Worm (Caenorhabditis elegans) whole organism, L4 larva: ENCODE measurements around the gene pkc-3.

ENCODE experiments used
- aly-2 ChIP-seq: sonication (generic microtip); optimal IDR thresholded peaks from 2 replicates; lab custom pipeline; 2018; ENCODE audit warnings: missing biosample characterization, missing genetic modification characterization
- ceh-28 ChIP-seq: fragments of 150-350 bp; optimal IDR thresholded peaks from 2 replicates; lab custom pipeline; 2014; ENCODE audit warnings: missing biosample characterization, missing genetic modification reagents, missing genetic modification characterization
- ceh-44 ChIP-seq: fragments of 200-800 bp; sonication (Bioruptor generic); IDR thresholded peaks from 2 replicates; pipeline ENCODE4 v1.3.6; 2022; ENCODE audit warnings: missing genetic modification reagents, missing genetic modification characterization, missing compliant biosample characterization
- ces-1 ChIP-seq: fragments of 150-350 bp; sonication (generic microtip); optimal IDR thresholded peaks from 4 replicates; lab custom pipeline; 2014; ENCODE audit warnings: missing biosample characterization, missing genetic modification reagents, missing genetic modification characterization
- cey-2 ChIP-seq: sonication (generic microtip); optimal IDR thresholded peaks from 3 replicates; lab custom pipeline; 2017; ENCODE audit warnings: missing genetic modification characterization, mild to moderate bottlenecking, missing compliant biosample characterization, antibody characterized with exemption, borderline replicate concordance; ENCODE audit not compliant: insufficient read depth
- nhr-11 ChIP-seq: fragments of 150-350 bp; optimal IDR thresholded peaks from 2 replicates; lab custom pipeline; 2014; ENCODE audit warnings: missing biosample characterization, missing genetic modification characterization
- nhr-28 ChIP-seq: fragments of 150-350 bp; optimal IDR thresholded peaks from 2 replicates; lab custom pipeline; 2014; ENCODE audit warnings: missing biosample characterization, missing genetic modification characterization
- nhr-42 ChIP-seq: fragments of 200-800 bp; sonication (Bioruptor generic); IDR thresholded peaks from 2 replicates; pipeline ENCODE4 v1.3.6; 2022; ENCODE audit warnings: missing genetic modification characterization, missing compliant biosample characterization
- nhr-76 ChIP-seq: fragments of 150-350 bp; optimal IDR thresholded peaks from 2 replicates; lab custom pipeline; 2014; ENCODE audit warnings: missing biosample characterization, missing genetic modification characterization
- snpc-4 ChIP-seq: fragments of 150-350 bp; optimal IDR thresholded peaks from 2 replicates; lab custom pipeline; 2014; ENCODE audit warnings: missing biosample characterization, missing genetic modification characterization
- unc-130 ChIP-seq: sonication (generic microtip); optimal IDR thresholded peaks from 2 replicates; lab custom pipeline; 2016; ENCODE audit warnings: missing genetic modification reagents, missing genetic modification characterization, missing compliant biosample characterization
- unc-62 ChIP-seq, 3 experiments: fragments of 150-350 bp in 1 of 3; sonication (generic microtip); optimal IDR thresholded peaks in 2 of 3; peaks in 1 of 3; 1 replicate in 1 of 3; 2 replicates in 2 of 3; lab custom pipeline; 2014 to 2017; ENCODE audit warnings: missing biosample characterization in 3 of 3, missing genetic modification characterization in 3 of 3, missing genetic modification reagents in 3 of 3, missing genotype in 1 of 3
- vab-7 ChIP-seq: fragments of 200-800 bp; sonication (Bioruptor generic); IDR thresholded peaks from 2 replicates; pipeline ENCODE4 v1.3.6; 2022; ENCODE audit warnings: missing genetic modification reagents, missing genetic modification characterization, missing compliant biosample characterization

ce11 chrII:5425633-5426032, 45.8 kb downstream of the pkc-3 start, which contains the start of gene F07F6.8:
- TF ChIP-seq nhr-11 (no peak), snpc-4 (no peak), unc-62 (GFP tag; optimal IDR thresholded peaks at IDR 0.05 in 1 of 2; lab: Kevin White, UChicago) (no peak), unc-62 (tag; optimal IDR thresholded peaks at IDR 0.05; lab: Kevin White, UChicago) (no peak), aly-2 (no peak), nhr-76 (tag; lab: Kevin White, UChicago) (no peak), ces-1 (GFP tag; lab: Kevin White, UChicago) (no peak), vab-7 (GFP tag; lab: Robert Waterston, UW) (no peak), ceh-28 (tag; lab: Kevin White, UChicago) (no peak), ceh-44 (GFP tag; lab: Robert Waterston, UW) (no peak), nhr-28 (tag; lab: Kevin White, UChicago) (no peak), nhr-42 (GFP tag; lab: Robert Waterston, UW) (no peak), unc-130 (no peak), cey-2 (tag; lab: Kevin White, UChicago) (no peak)
